Worm (Caenorhabditis elegans): ENCODE results near the gene Y82E9BL.12.

DNA sequence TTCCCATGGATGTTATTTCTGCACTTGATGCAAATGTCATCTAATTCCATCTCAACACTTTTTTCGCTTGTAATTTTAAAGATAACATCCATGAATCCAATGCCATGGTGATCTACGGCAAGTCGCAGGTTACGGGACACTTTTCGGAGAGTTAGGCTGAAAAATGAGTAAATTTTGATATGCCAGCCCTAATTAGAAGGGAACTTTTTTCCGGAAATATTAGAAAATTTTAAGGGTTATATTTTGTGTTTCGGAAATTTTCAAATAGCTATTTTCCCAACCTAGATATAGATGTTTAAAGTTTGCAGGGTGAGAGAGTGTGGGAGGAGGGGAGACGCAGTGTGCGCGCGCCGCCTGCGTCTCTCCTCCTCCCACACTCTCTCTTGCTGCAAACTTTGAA, 1.7 kb upstream of the Y82E9BL.12 start:
- TF ChIP-seq nhr-12 (tag; optimal IDR thresholded peaks at IDR 0.05) (no peak), lin-13 (tag; optimal IDR thresholded peaks at IDR 0.05) (no peak), mep-1 (tag; optimal IDR thresholded peaks at IDR 0.05) (no peak), blmp-1 (tag; optimal IDR thresholded peaks at IDR 0.05) (no peak), nhr-2 (tag; optimal IDR thresholded peaks at IDR 0.05) (no peak), unc-62 (GFP tag; optimal IDR thresholded peaks at IDR 0.05) (no peak), sptf-1 (tag; optimal IDR thresholded peaks at IDR 0.05) (no peak), pha-4 (tag; optimal IDR thresholded peaks at IDR 0.05) (no peak), nhr-237 (tag; optimal IDR thresholded peaks at IDR 0.05) (no peak), drap-1 (GFP tag; optimal IDR thresholded peaks at IDR 0.05) (no peak), ces-1 (GFP tag; optimal IDR thresholded peaks at IDR 0.05) (no peak)

Data from whole organism, mixed stage, embryonic.